Fruit fly (Drosophila melanogaster) whole organism, embryonic: Measurements from ENCODE around the gene CG15894.

ENCODE experiments used
- Adf1 ChIP-seq: fragments of 200-800 bp; sonication (Bioruptor generic); IDR thresholded peaks from 2 replicates; pipeline ENCODE4 v1.3.6; 2022; ENCODE audit warnings: missing biosample characterization, missing genetic modification characterization
- B-H2 ChIP-seq: fragments of 200-800 bp; sonication (Bioruptor generic); optimal IDR thresholded peaks from 2 replicates; lab custom pipeline; 2018; ENCODE audit warnings: missing biosample characterization, mild to moderate bottlenecking, missing genetic modification characterization
- CG10209 ChIP-seq: fragments of 200-800 bp; sonication (Bioruptor generic); optimal IDR thresholded peaks from 3 replicates; lab custom pipeline; 2017; ENCODE audit warnings: missing biosample characterization, mild to moderate bottlenecking, missing genetic modification characterization, missing genetic modification reagents
- CG11456 ChIP-seq: fragments of 200-800 bp; sonication (Bioruptor generic); IDR thresholded peaks from 3 replicates; pipeline ENCODE4 v1.3.6; 2022; ENCODE audit warnings: missing biosample characterization, missing genetic modification characterization
- CG12236 ChIP-seq: fragments of 200-800 bp; sonication (Bioruptor generic); optimal IDR thresholded peaks from 2 replicates; lab custom pipeline; 2016; ENCODE audit warnings: missing biosample characterization, missing genetic modification characterization
- CG13424 ChIP-seq: fragments of 200-800 bp; sonication (Bioruptor generic); optimal IDR thresholded peaks from 2 replicates; lab custom pipeline; 2019; ENCODE audit warnings: missing biosample characterization, mild to moderate bottlenecking, missing genetic modification characterization, moderate library complexity
- CG15269 ChIP-seq: fragments of 200-800 bp; sonication (Bioruptor generic); optimal IDR thresholded peaks from 2 replicates; lab custom pipeline; 2018; ENCODE audit warnings: missing biosample characterization, mild to moderate bottlenecking, missing genetic modification characterization, moderate library complexity
- CG15479 ChIP-seq: fragments of 200-800 bp; sonication (Bioruptor generic); optimal IDR thresholded peaks from 3 replicates; lab custom pipeline; 2019; ENCODE audit warnings: missing biosample characterization, mild to moderate bottlenecking, missing genetic modification characterization, moderate library complexity
- CG1603 ChIP-seq: fragments of 200-800 bp; sonication (Bioruptor generic); optimal IDR thresholded peaks from 2 replicates; lab custom pipeline; 2019; ENCODE audit warnings: missing biosample characterization, mild to moderate bottlenecking, missing genetic modification characterization, moderate library complexity
- CG17328 ChIP-seq: fragments of 200-800 bp; sonication (Bioruptor generic); IDR thresholded peaks from 2 replicates; pipeline ENCODE4 v1.3.6; 2022; ENCODE audit warnings: missing biosample characterization, missing genetic modification characterization
- CG17612 ChIP-seq: fragments of 200-800 bp; sonication (Bioruptor generic); IDR thresholded peaks from 2 replicates; pipeline ENCODE4 v1.3.6; 2022; ENCODE audit warnings: missing biosample characterization, missing genetic modification characterization
- CG2129 ChIP-seq: fragments of 200-800 bp; sonication (Bioruptor generic); IDR thresholded peaks from 2 replicates; pipeline ENCODE4 v1.3.6; 2022; ENCODE audit warnings: missing biosample characterization, missing genetic modification characterization; ENCODE audit not compliant: partially characterized antibody
- CG31365 ChIP-seq: fragments of 200-800 bp; sonication (Bioruptor generic); optimal IDR thresholded peaks from 2 replicates; lab custom pipeline; 2018; ENCODE audit warnings: missing biosample characterization, mild to moderate bottlenecking, missing genetic modification characterization
- CG33213 ChIP-seq: fragments of 200-800 bp; sonication (Bioruptor generic); optimal IDR thresholded peaks from 3 replicates; lab custom pipeline; 2016; ENCODE audit warnings: missing biosample characterization, missing genetic modification characterization
- CG3847 ChIP-seq: fragments of 200-800 bp; sonication (Bioruptor generic); IDR thresholded peaks from 2 replicates; pipeline ENCODE4 v1.3.6; 2022; ENCODE audit warnings: missing biosample characterization, missing genetic modification characterization
- CG4282 ChIP-seq: fragments of 200-800 bp; sonication (Bioruptor generic); optimal IDR thresholded peaks from 2 replicates; lab custom pipeline; 2016; ENCODE audit warnings: missing biosample characterization, missing genetic modification characterization
- CG7357 ChIP-seq: fragments of 200-800 bp; sonication (Bioruptor generic); IDR thresholded peaks from 3 replicates; pipeline ENCODE4 v1.3.6; 2022; ENCODE audit warnings: missing biosample characterization, missing genetic modification characterization
- CG7839 ChIP-seq: fragments of 200-800 bp; sonication (Bioruptor generic); optimal IDR thresholded peaks from 3 replicates; lab custom pipeline; 2018; ENCODE audit warnings: missing biosample characterization, mild to moderate bottlenecking, missing genetic modification characterization, moderate library complexity
- CG8290 ChIP-seq, 3 experiments: fragments of 200-800 bp; sonication (Bioruptor generic); optimal IDR thresholded peaks; 2 replicates each; lab custom pipeline; 2016 to 2019; ENCODE audit warnings: missing biosample characterization in 3 of 3, missing genetic modification characterization in 3 of 3, mild to moderate bottlenecking in 2 of 3, moderate library complexity in 1 of 3
- CG9609 ChIP-seq: fragments of 200-800 bp; sonication (Bioruptor generic); optimal IDR thresholded peaks from 3 replicates; lab custom pipeline; 2016; ENCODE audit warnings: missing biosample characterization, missing genetic modification characterization
- CG9817 ChIP-seq: fragments of 200-800 bp; sonication (Bioruptor generic); optimal IDR thresholded peaks from 2 replicates; lab custom pipeline; 2018; ENCODE audit warnings: missing biosample characterization, mild to moderate bottlenecking, missing genetic modification characterization, moderate library complexity
- CoRest ChIP-seq: fragments of 200-800 bp; sonication (Bioruptor generic); optimal IDR thresholded peaks from 3 replicates; lab custom pipeline; 2018; ENCODE audit warnings: missing biosample characterization, mild to moderate bottlenecking, missing genetic modification characterization, moderate library complexity
- D19A ChIP-seq: fragments of 200-800 bp; optimal IDR thresholded peaks from 3 replicates; lab custom pipeline; 2019; ENCODE audit warnings: missing biosample characterization, mild to moderate bottlenecking, missing genetic modification characterization, moderate library complexity
- Eip74EF ChIP-seq, 2 experiments: fragments of 200-800 bp in 1 of 2; fragments of >200 bp in 1 of 2; sonication (Bioruptor generic) in 1 of 2; optimal IDR thresholded peaks; 2 replicates each; lab custom pipeline; 2017 to 2019; ENCODE audit warnings: missing biosample characterization in 2 of 2, missing genetic modification characterization in 2 of 2, mild to moderate bottlenecking in 1 of 2, moderate library complexity in 1 of 2
- Gug ChIP-seq: fragments of 200-800 bp; sonication (Bioruptor generic); IDR thresholded peaks from 4 replicates; pipeline ENCODE4 v1.3.6; 2022; ENCODE audit warnings: missing biosample characterization, missing genetic modification characterization
- Hr78 ChIP-seq, 2 experiments: fragments of 200-800 bp in 1 of 2; fragments of >200 bp in 1 of 2; sonication (Bioruptor generic) in 1 of 2; optimal IDR thresholded peaks; 2 replicates each; lab custom pipeline; 2017 to 2019; ENCODE audit warnings: missing biosample characterization in 2 of 2, missing genetic modification characterization in 2 of 2, mild to moderate bottlenecking in 1 of 2, moderate library complexity in 1 of 2
- Jarid2 ChIP-seq: fragments of 200-800 bp; sonication (Bioruptor generic); optimal IDR thresholded peaks from 3 replicates; lab custom pipeline; 2017; ENCODE audit warnings: mild to moderate bottlenecking, missing biosample characterization, missing genetic modification reagents, missing genetic modification characterization
- Optix ChIP-seq: fragments of 200-800 bp; sonication (Bioruptor generic); IDR thresholded peaks from 3 replicates; pipeline ENCODE4 v1.3.6; 2022; ENCODE audit warnings: missing biosample characterization, missing genetic modification characterization
- Poxn ChIP-seq: fragments of 200-800 bp; sonication (Bioruptor generic); IDR thresholded peaks from 2 replicates; pipeline ENCODE4 v1.3.6; 2022; ENCODE audit warnings: missing biosample characterization, missing genetic modification characterization
- amos ChIP-seq: fragments of 200-800 bp; sonication (Bioruptor generic); IDR thresholded peaks from 2 replicates; pipeline ENCODE4 v1.3.6; 2022; ENCODE audit warnings: missing biosample characterization, missing genetic modification characterization; ENCODE audit not compliant: partially characterized antibody
- bigmax ChIP-seq: fragments of 200-800 bp; sonication (Bioruptor generic); optimal IDR thresholded peaks from 2 replicates; lab custom pipeline; 2018; ENCODE audit warnings: missing biosample characterization, mild to moderate bottlenecking, missing genetic modification characterization
- bowl ChIP-seq: fragments of 200-800 bp; sonication (Bioruptor generic); IDR thresholded peaks from 2 replicates; pipeline ENCODE4 v1.3.6; 2022; ENCODE audit warnings: missing biosample characterization, missing genetic modification characterization
- ci ChIP-seq: fragments of 200-800 bp; sonication (Bioruptor generic); IDR thresholded peaks from 3 replicates; pipeline ENCODE4 v1.3.6; 2022; ENCODE audit warnings: missing biosample characterization, missing genetic modification characterization
- dan ChIP-seq: fragments of 200-800 bp; sonication (Bioruptor generic); IDR thresholded peaks from 2 replicates; pipeline ENCODE4 v1.3.6; 2022; ENCODE audit warnings: missing biosample characterization, missing genetic modification characterization
- dmrt99B ChIP-seq: fragments of 200-800 bp; sonication (Bioruptor generic); optimal IDR thresholded peaks from 2 replicates; lab custom pipeline; 2018; ENCODE audit warnings: missing biosample characterization, mild to moderate bottlenecking, missing genetic modification characterization, moderate library complexity
- dysf ChIP-seq: fragments of 200-800 bp; sonication (Bioruptor generic); IDR thresholded peaks from 3 replicates; pipeline ENCODE4 v1.3.6; 2022; ENCODE audit warnings: missing biosample characterization, missing genetic modification characterization
- grau ChIP-seq: fragments of 200-800 bp; optimal IDR thresholded peaks from 3 replicates; lab custom pipeline; 2019; ENCODE audit warnings: missing biosample characterization, mild to moderate bottlenecking, missing genetic modification characterization, moderate library complexity
- gsb-n ChIP-seq: fragments of 200-800 bp; sonication (Bioruptor generic); optimal IDR thresholded peaks from 3 replicates; lab custom pipeline; 2018; ENCODE audit warnings: missing biosample characterization, mild to moderate bottlenecking, missing genetic modification characterization
- hth ChIP-seq: fragments of >200 bp; optimal IDR thresholded peaks from 2 replicates; lab custom pipeline; 2017; ENCODE audit warnings: inconsistent platforms
- jumu ChIP-seq: fragments of 200-800 bp; sonication (Bioruptor generic); optimal IDR thresholded peaks from 3 replicates; lab custom pipeline; 2016; ENCODE audit warnings: missing biosample characterization, missing genetic modification characterization
- lilli ChIP-seq: fragments of 200-800 bp; sonication (Bioruptor generic); optimal IDR thresholded peaks from 3 replicates; lab custom pipeline; 2016; ENCODE audit warnings: missing biosample characterization, missing genetic modification characterization
- peb ChIP-seq: fragments of 200-800 bp; sonication (Bioruptor generic); IDR thresholded peaks from 2 replicates; pipeline ENCODE4 v1.3.6; 2022; ENCODE audit warnings: missing biosample characterization, missing genetic modification characterization
- row ChIP-seq: fragments of 200-800 bp; sonication (Bioruptor generic); IDR thresholded peaks from 3 replicates; pipeline ENCODE4 v1.3.6; 2022; ENCODE audit warnings: missing biosample characterization, missing genetic modification characterization
- schlank ChIP-seq: fragments of 200-800 bp; sonication (Bioruptor generic); optimal IDR thresholded peaks from 2 replicates; lab custom pipeline; 2018; ENCODE audit warnings: missing biosample characterization, mild to moderate bottlenecking, missing genetic modification characterization
- sd ChIP-seq: fragments of 200-800 bp; sonication (Bioruptor generic); optimal IDR thresholded peaks from 3 replicates; lab custom pipeline; 2018; ENCODE audit warnings: missing biosample characterization, mild to moderate bottlenecking, missing genetic modification characterization, moderate library complexity
- sens ChIP-seq: fragments of 200-800 bp; sonication (Bioruptor generic); peaks from one replicate; lab custom pipeline; 2016; ENCODE audit warnings: missing biosample characterization, missing genetic modification characterization
- shn ChIP-seq: fragments of 200-800 bp; sonication (Bioruptor generic); optimal IDR thresholded peaks from 3 replicates; lab custom pipeline; 2016; ENCODE audit warnings: missing biosample characterization, missing genetic modification characterization
- sim ChIP-seq: fragments of 200-800 bp; sonication (Bioruptor generic); IDR thresholded peaks from 2 replicates; pipeline ENCODE4 v1.3.6; 2022; ENCODE audit warnings: missing biosample characterization, missing genetic modification characterization
- so ChIP-seq: fragments of 200-800 bp; sonication (Bioruptor generic); IDR thresholded peaks from 3 replicates; pipeline ENCODE4 v1.3.6; 2022; ENCODE audit warnings: missing biosample characterization, missing genetic modification characterization
- sob ChIP-seq: fragments of 200-800 bp; sonication (Bioruptor generic); IDR thresholded peaks from 2 replicates; pipeline ENCODE4 v1.3.6; 2022; ENCODE audit warnings: missing biosample characterization, missing genetic modification characterization

Gene CG15894

DNA sequence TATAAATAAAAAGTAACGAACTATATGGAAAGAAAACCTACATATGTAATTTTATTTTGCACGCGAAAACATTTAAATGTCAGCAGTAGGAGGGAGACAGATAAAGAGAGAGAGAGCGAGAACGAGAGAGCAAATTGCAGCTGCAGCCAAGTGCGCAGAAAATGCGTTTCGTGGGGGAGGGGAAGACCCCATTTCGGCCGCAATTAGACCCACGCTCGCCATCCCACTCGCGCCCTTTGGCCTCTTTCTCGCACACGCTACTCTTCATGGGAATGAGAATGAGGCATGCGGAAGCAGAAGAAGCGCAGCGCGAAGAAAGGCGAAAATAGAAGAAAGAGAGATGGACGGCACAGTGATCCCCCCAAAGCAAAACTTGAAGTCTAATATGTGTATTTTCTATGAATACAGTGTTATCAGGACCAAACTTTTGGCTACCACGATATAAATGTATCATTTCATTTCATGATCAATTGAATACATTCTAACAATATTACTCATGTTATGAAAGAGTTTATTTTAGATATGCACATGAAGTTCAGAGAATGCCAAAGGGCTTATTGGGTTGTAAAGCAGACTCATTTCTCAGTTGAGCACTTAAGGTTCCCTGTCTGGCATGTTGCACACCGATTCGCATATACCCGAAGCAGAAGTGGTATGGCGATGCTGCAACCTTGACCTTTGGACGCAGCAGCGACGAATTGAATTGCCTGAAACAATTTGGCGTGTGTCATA is 24.1 kb downstream of the CG15894 start (continued):
- TF ChIP-seq CoRest (tag; lab: Kevin White, UChicago) (no peak), bowl (GFP tag; lab: Robert Waterston, UW) (no peak), bigmax (GFP tag; lab: Kevin White, UChicago) (no peak), hth (no peak), CG7839 (tag; lab: Kevin White, UChicago) (no peak), peb (GFP tag; lab: Robert Waterston, UW) (no peak), CG10209 (GFP tag; lab: Kevin White, UChicago) (no peak), CG8290 (GFP tag; optimal IDR thresholded peaks at IDR 0.05; lab: Kevin White, UChicago) (no peak), CG8290 (tag; optimal IDR thresholded peaks at IDR 0.05; lab: Kevin White, UChicago) (peak in 1 of 2 experiments; percentile 18), B-H2 (GFP tag; lab: Kevin White, UChicago) (no peak), CG9817 (tag; lab: Kevin White, UChicago) (no peak), amos (GFP tag; lab: Robert Waterston, UW) (no peak), CG3847 (GFP tag; lab: Robert Waterston, UW) (no peak), dan (GFP tag; lab: Robert Waterston, UW) (no peak), D19A (peak; percentile 6), Poxn (GFP tag; lab: Robert Waterston, UW) (no peak), dysf (GFP tag; lab: Robert Waterston, UW) (0 out of 3 replicates have a peak, but pooled peaks have one; percentile 16), CG13424 (tag; lab: Kevin White, UChicago) (peak; percentile 26), CG33213 (GFP tag; lab: Kevin White, UChicago) (no peak), Eip74EF (GFP tag; optimal IDR thresholded peaks at IDR 0.05; lab: Kevin White, UChicago) (peak in 1 of 2 experiments; percentile 26), sim (no peak), so (GFP tag; lab: Robert Waterston, UW) (no peak), Optix (no peak), gsb-n (tag; lab: Kevin White, UChicago) (no peak), CG15479 (GFP tag; lab: Kevin White, UChicago) (no peak), ci (GFP tag; lab: Robert Waterston, UW) (no peak), shn (GFP tag; lab: Kevin White, UChicago) (no peak), CG15269 (tag; lab: Kevin White, UChicago) (peak; percentile 12), CG17612 (GFP tag; lab: Robert Waterston, UW) (no peak), CG31365 (tag; lab: Kevin White, UChicago) (no peak), sens (GFP tag; lab: Kevin White, UChicago) (peak; percentile 57), CG11456 (GFP tag; lab: Robert Waterston, UW) (no peak), Jarid2 (GFP tag; lab: Kevin White, UChicago) (no peak), CG7357 (GFP tag; lab: Robert Waterston, UW) (no peak), Adf1 (no peak), sob (no peak), Hr78 (GFP tag; optimal IDR thresholded peaks at IDR 0.05; lab: Kevin White, UChicago) (peak in 1 of 2 experiments; percentile 76), Gug (GFP tag; lab: Robert Waterston, UW) (no peak), CG12236 (GFP tag; lab: Kevin White, UChicago) (no peak), lilli (GFP tag; lab: Kevin White, UChicago) (no peak), CG1603 (tag; lab: Kevin White, UChicago) (no peak), CG9609 (no peak), row (peak; percentile 39; the same call in 2 of the 3 replicates), sd (tag; lab: Kevin White, UChicago) (no peak), dmrt99B (tag; lab: Kevin White, UChicago) (peak; percentile 28), schlank (tag; lab: Kevin White, UChicago) (no peak), jumu (no peak), grau (tag; lab: Kevin White, UChicago) (peak; percentile 53), CG2129 (GFP tag; lab: Robert Waterston, UW) (no peak), CG17328 (no peak), CG4282 (GFP tag; lab: Kevin White, UChicago) (no peak)
